Worm (Caenorhabditis elegans) whole organism, mixed stage, embryonic: ENCODE data around the gene nhr-112.

Experiments
- blmp-1 ChIP-seq: fragments of 150-350 bp; optimal IDR thresholded peaks from 2 replicates; lab custom pipeline; 2014; ENCODE audit warnings: missing biosample characterization, missing genetic modification characterization
- elt-1 ChIP-seq: sonication (generic microtip); optimal IDR thresholded peaks from 2 replicates; lab custom pipeline; 2017; ENCODE audit warnings: missing genetic modification characterization, mild to moderate bottlenecking, missing compliant biosample characterization, antibody characterized with exemption, moderate library complexity, borderline replicate concordance; ENCODE audit not compliant: insufficient read depth
- elt-3 ChIP-seq: fragments of 150-350 bp; optimal IDR thresholded peaks from 2 replicates; lab custom pipeline; 2014; ENCODE audit warnings: missing biosample characterization, missing genetic modification characterization
- lsy-2 ChIP-seq: fragments of 150-350 bp; optimal IDR thresholded peaks from 2 replicates; lab custom pipeline; 2014; ENCODE audit warnings: missing biosample characterization, missing genetic modification characterization
- mab-5 ChIP-seq: fragments of 150-350 bp; optimal IDR thresholded peaks from 2 replicates; lab custom pipeline; 2014; ENCODE audit warnings: missing biosample characterization, missing genetic modification characterization
- nhr-12 ChIP-seq: fragments of 150-350 bp; optimal IDR thresholded peaks from 2 replicates; lab custom pipeline; 2014; ENCODE audit warnings: missing biosample characterization, missing genetic modification characterization
- nhr-237 ChIP-seq: fragments of 150-350 bp; optimal IDR thresholded peaks from 2 replicates; lab custom pipeline; 2014; ENCODE audit warnings: missing biosample characterization, missing genetic modification characterization
- nhr-28 ChIP-seq: fragments of 150-350 bp; optimal IDR thresholded peaks from 2 replicates; lab custom pipeline; 2014; ENCODE audit warnings: missing biosample characterization, missing genetic modification characterization
- nhr-76 ChIP-seq: sonication (generic microtip); optimal IDR thresholded peaks from 2 replicates; lab custom pipeline; 2017; ENCODE audit warnings: missing biosample characterization, missing genetic modification characterization
- pha-4 ChIP-seq: fragments of 150-350 bp; optimal IDR thresholded peaks from 2 replicates; lab custom pipeline; 2018; ENCODE audit warnings: missing biosample characterization, missing genetic modification reagents, missing genetic modification characterization
- snpc-4 ChIP-seq: fragments of 150-350 bp; optimal IDR thresholded peaks from 2 replicates; lab custom pipeline; 2014; ENCODE audit warnings: missing biosample characterization, missing genetic modification characterization
- sptf-1 ChIP-seq: sonication (generic microtip); optimal IDR thresholded peaks from 2 replicates; lab custom pipeline; 2017; ENCODE audit warnings: mild to moderate bottlenecking, missing genetic modification characterization, moderate library complexity, missing compliant biosample characterization
- unc-62 ChIP-seq: fragments of 150-350 bp; optimal IDR thresholded peaks from 2 replicates; lab custom pipeline; 2014; ENCODE audit warnings: missing biosample characterization, missing genetic modification reagents, missing genetic modification characterization
- ztf-11 ChIP-seq: fragments of 150-350 bp; optimal IDR thresholded peaks from 2 replicates; lab custom pipeline; 2014; ENCODE audit warnings: missing biosample characterization, missing genetic modification characterization

- TF ChIP-seq nhr-12: no peak
- no peak for TF ChIP-seq blmp-1 (tag; lab: Kevin White, UChicago)
- no peak for TF ChIP-seq nhr-237
- TF ChIP-seq unc-62: no peak
- TF ChIP-seq snpc-4 (tag; lab: Kevin White, UChicago): no peak
- no peak for TF ChIP-seq mab-5 (tag; lab: Kevin White, UChicago)
- TF ChIP-seq nhr-76 (tag; lab: Kevin White, UChicago): no peak
- TF ChIP-seq elt-1 (tag; lab: Kevin White, UChicago): no peak
- no peak for TF ChIP-seq ztf-11 (tag; lab: Kevin White, UChicago)
- no peak for TF ChIP-seq nhr-28 (tag; lab: Kevin White, UChicago)
- no peak for TF ChIP-seq lsy-2 (tag; lab: Kevin White, UChicago)
- TF ChIP-seq elt-3 (tag; lab: Kevin White, UChicago): no peak
- TF ChIP-seq sptf-1 (tag; lab: Kevin White, UChicago): no peak
- no peak for TF ChIP-seq pha-4 (tag; lab: Kevin White, UChicago)
Observed at ce11 chrV:16685725-16686124, 37.9 kb downstream of the nhr-112 start, which contains the start of gene srw-43.
